Worm (Caenorhabditis elegans): ENCODE data around the gene Y47G7B.2.

- TF ChIP-seq nhr-12 (tag; optimal IDR thresholded peaks at IDR 0.05): no peak
- TF ChIP-seq ama-1 (optimal IDR thresholded peaks at IDR 0.05): no peak
- TF ChIP-seq nhr-28 (tag; optimal IDR thresholded peaks at IDR 0.05): no peak
- TF ChIP-seq nhr-77 (tag; optimal IDR thresholded peaks at IDR 0.05): no peak
- TF ChIP-seq zag-1 (tag; optimal IDR thresholded peaks at IDR 0.05): no peak
- TF ChIP-seq egl-27 (tag; optimal IDR thresholded peaks at IDR 0.05): no peak
- TF ChIP-seq elt-1 (tag; optimal IDR thresholded peaks at IDR 0.05): no peak
- no peak for TF ChIP-seq lin-15B (tag; optimal IDR thresholded peaks at IDR 0.05)
- TF ChIP-seq daf-12 (tag; optimal IDR thresholded peaks at IDR 0.05): no peak
- no peak for TF ChIP-seq nhr-237 (tag; optimal IDR thresholded peaks at IDR 0.05)
- no peak for TF ChIP-seq snpc-4 (tag; optimal IDR thresholded peaks at IDR 0.05)
- TF ChIP-seq ztf-4 (tag; optimal IDR thresholded peaks at IDR 0.05): no peak
- no peak for TF ChIP-seq sea-2 (GFP tag; optimal IDR thresholded peaks at IDR 0.05)
- TF ChIP-seq fos-1 (tag; optimal IDR thresholded peaks at IDR 0.05): no peak
Measured at ce11 chrII:2686985-2687675, 20.7 kb downstream of the Y47G7B.2 start, which contains the start of the genes sup-9 and nspf-1.

Data from whole organism, L3 larva.